Worm (Caenorhabditis elegans): ENCODE measurements around the gene cls-3.

Gene cls-3

ce11 chrIII:9201977-9202376 is 11.1 kb upstream of the cls-3 start:
- TF ChIP-seq ztf-23 (GFP tag; IDR thresholded peaks at IDR 0.05) (no peak), flt-1 (GFP tag; IDR thresholded peaks at IDR 0.05) (no peak), T22C8.4 (GFP tag; IDR thresholded peaks at IDR 0.05) (no peak), tab-1 (GFP tag; IDR thresholded peaks at IDR 0.05) (no peak)

ce11 chrIII:9199605-9200004 is 8.7 kb upstream of the cls-3 start, which contains the start of gene ZC84.6:
ZC84.6 (minus strand) TSS chrIII:9199705.
- TF ChIP-seq klf-2 (GFP tag; conservative IDR thresholded peaks at IDR 0.05) (no peak), flt-1 (GFP tag; IDR thresholded peaks at IDR 0.05) (no peak), med-1 (GFP tag; optimal IDR thresholded peaks at IDR 0.05; ENCODE audit: insufficient read depth) (no peak), tab-1 (GFP tag; IDR thresholded peaks at IDR 0.05) (no peak), ztf-29 (GFP tag; IDR thresholded peaks at IDR 0.05) (no peak), ztf-23 (GFP tag; IDR thresholded peaks at IDR 0.05) (no peak), T22C8.4 (GFP tag; IDR thresholded peaks at IDR 0.05) (no peak), cog-1 (tag; optimal IDR thresholded peaks at IDR 0.05) (no peak), ref-1 (GFP tag; conservative IDR thresholded peaks at IDR 0.05) (no peak)

- TF ChIP-seq ref-1 (GFP tag; conservative IDR thresholded peaks at IDR 0.05): no peak
- no peak for TF ChIP-seq klf-2 (GFP tag; conservative IDR thresholded peaks at IDR 0.05)
- TF ChIP-seq T22C8.4 (GFP tag; IDR thresholded peaks at IDR 0.05): no peak
- no peak for TF ChIP-seq med-1 (GFP tag; optimal IDR thresholded peaks at IDR 0.05; ENCODE audit: insufficient read depth)
- no peak for TF ChIP-seq flt-1 (GFP tag; IDR thresholded peaks at IDR 0.05)
- TF ChIP-seq cog-1 (tag; optimal IDR thresholded peaks at IDR 0.05): no peak
- TF ChIP-seq ztf-23 (GFP tag; IDR thresholded peaks at IDR 0.05): no peak
- TF ChIP-seq tab-1 (GFP tag; IDR thresholded peaks at IDR 0.05): no peak
- no peak for TF ChIP-seq ztf-29 (GFP tag; IDR thresholded peaks at IDR 0.05)
Observed at ce11 chrIII:9185722-9186121, 5.2 kb downstream of the cls-3 start, which contains the start of gene ZC84.7. ZC84.7 (plus strand) TSS chrIII:9186022.

- TF ChIP-seq klf-2 (GFP tag; conservative IDR thresholded peaks at IDR 0.05): no peak
- TF ChIP-seq ref-1 (GFP tag; conservative IDR thresholded peaks at IDR 0.05): no peak
- TF ChIP-seq T22C8.4 (GFP tag; IDR thresholded peaks at IDR 0.05): no peak
Observed at ce11 chrIII:9181246-9181645, 9.7 kb downstream of the cls-3 start, which contains the start of gene tax-4. tax-4 (plus strand) TSS chrIII:9181546.

ce11 chrIII:9177874-9178273 is 13.0 kb downstream of the cls-3 start:
- no peak for TF ChIP-seq ref-1 (GFP tag; conservative IDR thresholded peaks at IDR 0.05)
- TF ChIP-seq ztf-29 (GFP tag; IDR thresholded peaks at IDR 0.05): no peak
- no peak for TF ChIP-seq klf-2 (GFP tag; conservative IDR thresholded peaks at IDR 0.05)
- no peak for TF ChIP-seq tab-1 (GFP tag; IDR thresholded peaks at IDR 0.05)
- no peak for TF ChIP-seq flt-1 (GFP tag; IDR thresholded peaks at IDR 0.05)
- no peak for TF ChIP-seq T22C8.4 (GFP tag; IDR thresholded peaks at IDR 0.05)
- TF ChIP-seq cog-1 (tag; optimal IDR thresholded peaks at IDR 0.05): no peak
- TF ChIP-seq ztf-23 (GFP tag; IDR thresholded peaks at IDR 0.05): no peak
- TF ChIP-seq med-1 (GFP tag; optimal IDR thresholded peaks at IDR 0.05; ENCODE audit: insufficient read depth): no peak

- TF ChIP-seq klf-2 (GFP tag; conservative IDR thresholded peaks at IDR 0.05): no peak
- TF ChIP-seq ztf-29 (GFP tag; IDR thresholded peaks at IDR 0.05): no peak
- TF ChIP-seq ztf-23 (GFP tag; IDR thresholded peaks at IDR 0.05): no peak
- TF ChIP-seq cog-1 (tag; optimal IDR thresholded peaks at IDR 0.05): no peak
- no peak for TF ChIP-seq med-1 (GFP tag; optimal IDR thresholded peaks at IDR 0.05; ENCODE audit: insufficient read depth)
- no peak for TF ChIP-seq flt-1 (GFP tag; IDR thresholded peaks at IDR 0.05)
- TF ChIP-seq ref-1 (GFP tag; conservative IDR thresholded peaks at IDR 0.05): no peak
- TF ChIP-seq tab-1 (GFP tag; IDR thresholded peaks at IDR 0.05): no peak
- TF ChIP-seq T22C8.4 (GFP tag; IDR thresholded peaks at IDR 0.05): no peak
Observed at ce11 chrIII:9176008-9176407, 14.9 kb downstream of the cls-3 start.

ce11 chrIII:9173239-9173638 is 17.7 kb downstream of the cls-3 start:
- no peak for TF ChIP-seq T22C8.4 (GFP tag; IDR thresholded peaks at IDR 0.05)
- TF ChIP-seq tab-1 (GFP tag; IDR thresholded peaks at IDR 0.05): no peak
- no peak for TF ChIP-seq med-1 (GFP tag; optimal IDR thresholded peaks at IDR 0.05; ENCODE audit: insufficient read depth)
- TF ChIP-seq cog-1 (tag; optimal IDR thresholded peaks at IDR 0.05): no peak
- TF ChIP-seq flt-1 (GFP tag; IDR thresholded peaks at IDR 0.05): no peak

ce11 chrIII:9172702-9173101 is 18.2 kb downstream of the cls-3 start, which contains the start of gene ina-1:
ina-1 (minus strand) TSS chrIII:9172802.
- no peak for TF ChIP-seq flt-1 (GFP tag; IDR thresholded peaks at IDR 0.05)
- no peak for TF ChIP-seq cog-1 (tag; optimal IDR thresholded peaks at IDR 0.05)
- TF ChIP-seq T22C8.4 (GFP tag; IDR thresholded peaks at IDR 0.05): no peak
- TF ChIP-seq med-1 (GFP tag; optimal IDR thresholded peaks at IDR 0.05; ENCODE audit: insufficient read depth): no peak
- TF ChIP-seq tab-1 (GFP tag; IDR thresholded peaks at IDR 0.05): no peak
- TF ChIP-seq ztf-23 (GFP tag; IDR thresholded peaks at IDR 0.05): no peak
- TF ChIP-seq ztf-29 (GFP tag; IDR thresholded peaks at IDR 0.05): no peak
- no peak for TF ChIP-seq ref-1 (GFP tag; conservative IDR thresholded peaks at IDR 0.05)
- TF ChIP-seq klf-2 (GFP tag; conservative IDR thresholded peaks at IDR 0.05): no peak

ce11 chrIII:9162634-9163118 is 28.2 kb downstream of the cls-3 start, which contains the start of gene dgk-3:
dgk-3 (plus strand) TSS chrIII:9163068.
- TF ChIP-seq T22C8.4 (GFP tag; IDR thresholded peaks at IDR 0.05): no peak
- TF ChIP-seq ztf-23 (GFP tag; IDR thresholded peaks at IDR 0.05): no peak
- no peak for TF ChIP-seq klf-2 (GFP tag; conservative IDR thresholded peaks at IDR 0.05)

ce11 chrIII:9161553-9161952 is 29.4 kb downstream of the cls-3 start, which contains the start of gene ptr-9:
ptr-9 (minus strand) TSS chrIII:9161653.
- TF ChIP-seq ref-1 (GFP tag; conservative IDR thresholded peaks at IDR 0.05): no peak
- TF ChIP-seq T22C8.4 (GFP tag; IDR thresholded peaks at IDR 0.05): no peak
- TF ChIP-seq klf-2 (GFP tag; conservative IDR thresholded peaks at IDR 0.05): no peak
- TF ChIP-seq flt-1 (GFP tag; IDR thresholded peaks at IDR 0.05): no peak
- TF ChIP-seq med-1 (GFP tag; optimal IDR thresholded peaks at IDR 0.05; ENCODE audit: insufficient read depth): no peak
- TF ChIP-seq ztf-29 (GFP tag; IDR thresholded peaks at IDR 0.05): no peak
- no peak for TF ChIP-seq tab-1 (GFP tag; IDR thresholded peaks at IDR 0.05)
- TF ChIP-seq ztf-23 (GFP tag; IDR thresholded peaks at IDR 0.05): no peak
- TF ChIP-seq cog-1 (tag; optimal IDR thresholded peaks at IDR 0.05): no peak

Measured in whole organism, midembryonic.